Worm (Caenorhabditis elegans) whole organism, L4/young adult: ENCODE results near the gene nlp-79.

ENCODE experiments used
- dao-5 ChIP-seq: sonication (generic microtip); optimal IDR thresholded peaks from 2 replicates; lab custom pipeline; 2016; ENCODE audit warnings: missing genotype, missing genetic modification characterization, moderate library complexity, missing compliant biosample characterization
- him-1 ChIP-seq: sonication (generic microtip); optimal IDR thresholded peaks from 2 replicates; lab custom pipeline; 2016; ENCODE audit warnings: missing genotype, missing genetic modification reagents, missing genetic modification characterization, missing compliant biosample characterization

DNA sequence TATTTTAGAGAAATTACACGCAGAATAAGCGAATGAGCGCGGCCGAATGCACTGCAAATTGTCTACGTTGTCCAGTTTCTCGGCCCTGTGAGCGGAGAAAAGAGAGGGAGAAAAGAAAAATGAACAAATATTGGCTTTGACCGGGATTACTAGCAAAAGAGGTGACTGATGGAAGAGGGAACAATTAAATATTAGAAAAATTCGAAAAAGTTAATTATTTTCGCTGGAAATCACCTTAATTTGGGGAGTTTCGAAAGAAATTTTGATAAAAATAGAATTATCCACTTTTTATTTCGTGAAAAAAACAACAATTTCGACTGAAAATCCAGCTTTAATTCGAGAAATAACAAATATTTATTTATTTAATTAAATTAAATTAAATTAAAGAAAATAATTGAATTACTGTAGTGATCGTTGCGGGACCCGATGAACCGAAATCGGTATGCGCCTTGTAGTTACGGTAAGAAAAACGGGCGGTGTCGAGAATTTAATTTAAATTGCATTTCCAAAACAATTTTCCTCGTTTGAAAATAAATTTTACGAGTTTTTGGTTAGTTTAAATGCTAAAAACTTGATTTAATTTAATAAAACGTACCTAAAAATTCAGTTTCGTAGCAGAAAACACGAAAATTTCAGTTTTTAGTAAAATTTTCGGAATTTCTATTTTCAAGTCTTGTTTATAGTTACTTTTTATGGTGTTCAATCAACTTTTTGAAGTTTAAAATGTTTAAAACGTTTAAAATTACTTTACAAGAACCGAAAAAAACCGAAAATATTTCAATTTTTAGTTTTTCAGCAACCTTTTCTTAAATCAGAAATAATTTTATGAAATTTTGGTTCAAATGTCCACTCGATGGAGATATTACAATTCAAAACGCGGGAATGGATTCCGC, 5.3 kb downstream of the nlp-79 start, which contains the start of the genes crld-1 and msh-5:
- TF ChIP-seq him-1 (tag; lab: Kevin White, UChicago), result no peak
- no peak for TF ChIP-seq dao-5
